Worm (Caenorhabditis elegans) whole organism, L1 larva: ENCODE data around the gene ahsa-1.

Source experiments
- ceh-82 ChIP-seq, 3 experiments: fragments of 150-350 bp in 1 of 3; sonication (generic microtip) in 2 of 3; optimal IDR thresholded peaks; 2 replicates each; lab custom pipeline; 2014 to 2017; ENCODE audit warnings: missing biosample characterization in 3 of 3, missing genetic modification characterization in 3 of 3
- hlh-17 ChIP-seq: fragments of 200-800 bp; sonication (Bioruptor generic); optimal IDR thresholded peaks from 2 replicates; lab custom pipeline; 2018; ENCODE audit warnings: missing genetic modification characterization, mild to moderate bottlenecking, missing compliant biosample characterization, moderate library complexity, borderline replicate concordance
- hpl-2 ChIP-seq: fragments of 150-350 bp; optimal IDR thresholded peaks from 2 replicates; lab custom pipeline; 2014; ENCODE audit warnings: missing biosample characterization, missing genetic modification reagents, missing genetic modification characterization
- jun-1 ChIP-seq: fragments of 150-350 bp; optimal IDR thresholded peaks from 2 replicates; lab custom pipeline; 2014; ENCODE audit warnings: missing biosample characterization, missing genetic modification reagents, missing genetic modification characterization
- lin-35 ChIP-seq, 2 experiments: fragments of 150-350 bp; optimal IDR thresholded peaks; 2 replicates each; lab custom pipeline; 2014; ENCODE audit warnings: missing biosample characterization in 2 of 2, missing genetic modification characterization in 2 of 2, missing genetic modification reagents in 2 of 2
- mdl-1 ChIP-seq, 2 experiments: fragments of 150-350 bp; optimal IDR thresholded peaks; 2 replicates each; lab custom pipeline; 2014 to 2017; ENCODE audit warnings: missing biosample characterization in 2 of 2, missing genetic modification characterization in 2 of 2, inconsistent platforms in 1 of 2
- nhr-76 ChIP-seq: sonication (generic microtip); optimal IDR thresholded peaks from 2 replicates; lab custom pipeline; 2017; ENCODE audit warnings: missing biosample characterization, missing genetic modification characterization
- nhr-77 ChIP-seq: fragments of 150-350 bp; optimal IDR thresholded peaks from 2 replicates; lab custom pipeline; 2014; ENCODE audit warnings: missing biosample characterization, missing genetic modification characterization
- rnt-1 ChIP-seq: sonication (generic microtip); optimal IDR thresholded peaks from 2 replicates; lab custom pipeline; 2016; ENCODE audit warnings: mild to moderate bottlenecking, missing genetic modification characterization, moderate library complexity, missing compliant biosample characterization
- skn-1 ChIP-seq: fragments of 150-350 bp; optimal IDR thresholded peaks from 2 replicates; lab custom pipeline; 2014; ENCODE audit warnings: missing biosample characterization, missing genetic modification characterization
- unc-62 ChIP-seq: fragments of 150-350 bp; optimal IDR thresholded peaks from 2 replicates; lab custom pipeline; 2014; ENCODE audit warnings: missing biosample characterization, missing genetic modification reagents, missing genetic modification characterization
- ztf-11 ChIP-seq, 2 experiments: sonication (generic microtip); optimal IDR thresholded peaks; 2 replicates each; lab custom pipeline; 2016 to 2017; ENCODE audit warnings: missing genetic modification characterization in 2 of 2, missing biosample characterization in 1 of 2, missing compliant biosample characterization in 1 of 2
- ztf-4 ChIP-seq: fragments of 150-350 bp; optimal IDR thresholded peaks from 2 replicates; lab custom pipeline; 2014; ENCODE audit warnings: missing biosample characterization, missing genetic modification characterization

ce11 chrV:15058423-15058822, 26.8 kb downstream of the ahsa-1 start:
- no peak for TF ChIP-seq ceh-82 (tag; optimal IDR thresholded peaks at IDR 0.05; lab: Kevin White, UChicago)
- no peak for TF ChIP-seq mdl-1 (tag; optimal IDR thresholded peaks at IDR 0.05; lab: Kevin White, UChicago)
- no peak for TF ChIP-seq ztf-4 (tag; lab: Kevin White, UChicago)
- no peak for TF ChIP-seq hpl-2
- TF ChIP-seq lin-35 (GFP tag; optimal IDR thresholded peaks at IDR 0.05; lab: Kevin White, UChicago) = no peak
- no peak for TF ChIP-seq rnt-1 (tag; lab: Kevin White, UChicago)
- no peak for TF ChIP-seq ztf-11 (tag; optimal IDR thresholded peaks at IDR 0.05; lab: Kevin White, UChicago)
- TF ChIP-seq hlh-17 (GFP tag; lab: Kevin White, UChicago) = no peak
- TF ChIP-seq nhr-76 (tag; lab: Kevin White, UChicago) = no peak
- no peak for TF ChIP-seq unc-62 (GFP tag; lab: Kevin White, UChicago)
- TF ChIP-seq skn-1 (tag; lab: Kevin White, UChicago) = no peak
- TF ChIP-seq nhr-77 (tag; lab: Kevin White, UChicago) = no peak
- TF ChIP-seq jun-1 (tag; lab: Kevin White, UChicago) = no peak
